Worm (Caenorhabditis elegans): ENCODE results near the gene B0361.14.

- TF ChIP-seq ekl-4 (GFP tag; IDR thresholded peaks at IDR 0.05), result no peak
- TF ChIP-seq tbx-9 (tag; optimal IDR thresholded peaks at IDR 0.05; ENCODE audit: borderline replicate concordance), result no peak
Observed at ce11 chrIII:7339138-7339537, 39.8 kb upstream of the B0361.14 start.
